Worm (Caenorhabditis elegans) whole organism, late embryonic: ENCODE data around the gene srbc-59.

Experiments
- K02D7.2 ChIP-seq: sonication (generic microtip); optimal IDR thresholded peaks from 2 replicates; lab custom pipeline; 2017; ENCODE audit warnings: mild to moderate bottlenecking, missing genetic modification characterization, missing compliant biosample characterization
- T23F11.4 ChIP-seq: fragments of 200-800 bp; sonication (Bioruptor generic); optimal IDR thresholded peaks from 2 replicates; lab custom pipeline; 2018; ENCODE audit warnings: mild to moderate bottlenecking, missing genetic modification characterization, missing compliant biosample characterization
- Y22D7AL.16 ChIP-seq: sonication (generic microtip); optimal IDR thresholded peaks from 2 replicates; lab custom pipeline; 2016; ENCODE audit warnings: missing genetic modification characterization, missing compliant biosample characterization
- ceh-2 ChIP-seq: sonication (generic microtip); optimal IDR thresholded peaks from 2 replicates; lab custom pipeline; 2016; ENCODE audit warnings: missing genotype, missing genetic modification characterization, missing compliant biosample characterization
- ceh-30 ChIP-seq: fragments of 150-350 bp; optimal IDR thresholded peaks from 2 replicates; lab custom pipeline; 2014; ENCODE audit warnings: missing biosample characterization, missing genetic modification characterization
- ceh-48 ChIP-seq: sonication (generic microtip); optimal IDR thresholded peaks from 2 replicates; lab custom pipeline; 2016; ENCODE audit warnings: missing genetic modification characterization, inconsistent platforms, missing compliant biosample characterization
- ceh-6 ChIP-seq: fragments of 200-800 bp; sonication (Bioruptor generic); optimal IDR thresholded peaks from 2 replicates; lab custom pipeline; 2018; ENCODE audit warnings: mild to moderate bottlenecking, missing genetic modification characterization, missing compliant biosample characterization
- ceh-9 ChIP-seq: sonication (generic microtip); optimal IDR thresholded peaks from 2 replicates; lab custom pipeline; 2016; ENCODE audit warnings: mild to moderate bottlenecking, missing genetic modification characterization, inconsistent platforms, missing compliant biosample characterization
- dve-1 ChIP-seq: sonication (generic microtip); optimal IDR thresholded peaks from 2 replicates; lab custom pipeline; 2017; ENCODE audit warnings: antibody characterized with exemption, mild to moderate bottlenecking, missing genetic modification characterization, missing compliant biosample characterization
- elt-2 ChIP-seq: sonication (generic microtip); optimal IDR thresholded peaks from 2 replicates; lab custom pipeline; 2016; ENCODE audit warnings: missing genetic modification reagents, missing genetic modification characterization, missing compliant biosample characterization
- fax-1 ChIP-seq: sonication (generic microtip); optimal IDR thresholded peaks from 2 replicates; lab custom pipeline; 2016; ENCODE audit warnings: missing genotype, missing genetic modification characterization, missing compliant biosample characterization
- fkh-10 ChIP-seq: fragments of 150-350 bp; optimal IDR thresholded peaks from 2 replicates; lab custom pipeline; 2014; ENCODE audit warnings: missing biosample characterization, missing genetic modification reagents, missing genetic modification characterization
- fkh-6 ChIP-seq: sonication (generic microtip); optimal IDR thresholded peaks from 2 replicates; lab custom pipeline; 2016; ENCODE audit warnings: missing genetic modification characterization, missing compliant biosample characterization
- gmeb-2 ChIP-seq: sonication (generic microtip); optimal IDR thresholded peaks from 2 replicates; lab custom pipeline; 2016; ENCODE audit warnings: missing genetic modification characterization, inconsistent platforms, missing compliant biosample characterization
- hlh-13 ChIP-seq: fragments of 200-800 bp; sonication (Bioruptor generic); optimal IDR thresholded peaks from 2 replicates; lab custom pipeline; 2018; ENCODE audit warnings: mild to moderate bottlenecking, missing genetic modification characterization, missing compliant biosample characterization
- hlh-15 ChIP-seq: sonication (generic microtip); optimal IDR thresholded peaks from 2 replicates; lab custom pipeline; 2016; ENCODE audit warnings: missing genetic modification characterization, missing compliant biosample characterization
- hlh-8 ChIP-seq: sonication (generic microtip); optimal IDR thresholded peaks from 2 replicates; lab custom pipeline; 2016; ENCODE audit warnings: missing genotype, missing genetic modification characterization, missing compliant biosample characterization
- lim-6 ChIP-seq: sonication (generic microtip); optimal IDR thresholded peaks from 2 replicates; lab custom pipeline; 2016; ENCODE audit warnings: missing genetic modification characterization, missing compliant biosample characterization
- mec-3 ChIP-seq: sonication (generic microtip); optimal IDR thresholded peaks from 2 replicates; lab custom pipeline; 2016; ENCODE audit warnings: borderline replicate concordance, missing genetic modification characterization, missing compliant biosample characterization
- nfya-1 ChIP-seq: sonication (generic microtip); optimal IDR thresholded peaks from 2 replicates; lab custom pipeline; 2017; ENCODE audit warnings: missing genetic modification characterization, mild to moderate bottlenecking, missing compliant biosample characterization, antibody characterized with exemption, moderate library complexity
- nhr-11 ChIP-seq: fragments of 150-350 bp; optimal IDR thresholded peaks from 2 replicates; lab custom pipeline; 2014; ENCODE audit warnings: missing biosample characterization, missing genetic modification characterization
- nhr-232 ChIP-seq: sonication (generic microtip); optimal IDR thresholded peaks from 2 replicates; lab custom pipeline; 2016; ENCODE audit warnings: missing genetic modification characterization, missing compliant biosample characterization
- npax-4 ChIP-seq: sonication (generic microtip); optimal IDR thresholded peaks from 2 replicates; lab custom pipeline; 2016; ENCODE audit warnings: missing genetic modification characterization, missing compliant biosample characterization
- odd-2 ChIP-seq: sonication (generic microtip); optimal IDR thresholded peaks from 2 replicates; lab custom pipeline; 2017; ENCODE audit warnings: antibody characterized with exemption, mild to moderate bottlenecking, missing genetic modification characterization, missing compliant biosample characterization
- pag-3 ChIP-seq: sonication (generic microtip); optimal IDR thresholded peaks from 2 replicates; lab custom pipeline; 2016; ENCODE audit warnings: missing compliant biosample characterization, missing genetic modification characterization, borderline replicate concordance
- pha-2 ChIP-seq: sonication (generic microtip); optimal IDR thresholded peaks from 2 replicates; lab custom pipeline; 2017; ENCODE audit warnings: mild to moderate bottlenecking, missing genetic modification characterization, missing compliant biosample characterization
- pha-4 ChIP-seq: fragments of 150-350 bp; optimal IDR thresholded peaks from 2 replicates; lab custom pipeline; 2018; ENCODE audit warnings: missing biosample characterization, missing genetic modification reagents, missing genetic modification characterization
- pqm-1 ChIP-seq: sonication (generic microtip); optimal IDR thresholded peaks from 2 replicates; lab custom pipeline; 2016; ENCODE audit warnings: missing genetic modification characterization, missing compliant biosample characterization
- ref-2 ChIP-seq: sonication (generic microtip); optimal IDR thresholded peaks from 2 replicates; lab custom pipeline; 2016; ENCODE audit warnings: missing genetic modification characterization, missing compliant biosample characterization
- rnt-1 ChIP-seq: sonication (generic microtip); optimal IDR thresholded peaks from 2 replicates; lab custom pipeline; 2016; ENCODE audit warnings: missing genetic modification characterization, missing compliant biosample characterization
- sdc-2 ChIP-seq: sonication (generic microtip); optimal IDR thresholded peaks from 2 replicates; lab custom pipeline; 2016; ENCODE audit warnings: missing genotype, missing genetic modification characterization, missing compliant biosample characterization
- syd-9 ChIP-seq: sonication (generic microtip); optimal IDR thresholded peaks from 2 replicates; lab custom pipeline; 2016; ENCODE audit warnings: mild to moderate bottlenecking, missing genetic modification characterization, moderate library complexity, missing compliant biosample characterization
- tbx-7 ChIP-seq: sonication (generic microtip); optimal IDR thresholded peaks from 2 replicates; lab custom pipeline; 2016; ENCODE audit warnings: missing genotype, missing genetic modification characterization, missing compliant biosample characterization
- unc-3 ChIP-seq, 2 experiments: fragments of 200-800 bp in 1 of 2; sonication (Bioruptor generic) in 1 of 2; sonication (generic microtip) in 1 of 2; conservative IDR thresholded peaks in 1 of 2; optimal IDR thresholded peaks in 1 of 2; 2 replicates each; pipeline versions ENCODE4 v1.3.6 to Lab custom; 2016 to 2022; ENCODE audit warnings: missing compliant biosample characterization in 2 of 2, missing genetic modification characterization in 2 of 2, missing genetic modification reagents in 1 of 2
- unc-55 ChIP-seq: sonication (generic microtip); optimal IDR thresholded peaks from 2 replicates; lab custom pipeline; 2017; ENCODE audit warnings: missing biosample characterization, missing genetic modification reagents, missing genetic modification characterization
- zip-5 ChIP-seq: sonication (generic microtip); optimal IDR thresholded peaks from 2 replicates; lab custom pipeline; 2016; ENCODE audit warnings: missing genetic modification characterization, missing compliant biosample characterization
- ztf-16 ChIP-seq: sonication (generic microtip); optimal IDR thresholded peaks from 2 replicates; lab custom pipeline; 2017; ENCODE audit warnings: missing genetic modification characterization, missing compliant biosample characterization

Gene srbc-59

DNA sequence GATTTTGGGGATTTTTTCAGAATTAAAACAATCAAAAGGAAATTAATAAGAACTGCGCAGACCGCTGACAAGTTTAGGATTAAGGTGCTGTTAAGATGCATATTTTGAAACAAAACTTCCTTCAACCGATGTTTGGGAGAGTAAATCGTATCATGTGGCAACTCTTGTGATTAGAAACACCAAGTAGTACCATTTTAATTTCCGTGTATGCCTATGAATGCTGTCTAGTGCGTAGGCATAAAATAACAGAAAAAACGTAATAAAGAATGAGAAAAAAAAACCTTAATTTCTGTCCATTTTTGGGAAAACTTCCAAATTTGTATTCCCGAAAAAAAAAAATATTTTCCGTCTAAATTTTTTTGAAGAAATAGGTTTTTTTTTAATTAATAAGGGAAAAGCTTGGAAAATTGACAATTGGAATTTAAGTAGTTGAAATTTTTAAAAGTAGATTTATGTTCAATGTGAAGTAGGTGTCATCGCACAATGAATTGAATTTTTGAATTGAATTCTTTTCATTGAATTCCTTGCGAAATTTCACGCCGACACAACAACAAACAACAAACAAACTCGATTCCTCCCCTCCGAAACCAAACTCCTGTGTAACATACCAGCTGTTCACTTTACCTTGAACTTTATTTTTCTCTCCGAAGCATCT lies 25.6 kb upstream of the srbc-59 start, which contains the start of the genes str-262 and srp-1:
Gene str-262, minus strand, starts transcription at position 101 of the 655 bp plus-strand sequence.
Gene srp-1, plus strand, starts transcription at position 605 of the 655 bp plus-strand sequence.
- TF ChIP-seq K02D7.2 (no peak), mec-3 (tag; lab: Kevin White, UChicago) (no peak), zip-5 (tag; lab: Kevin White, UChicago) (no peak), ceh-48 (tag; lab: Kevin White, UChicago) (no peak), pha-2 (no peak), hlh-13 (GFP tag; lab: Kevin White, UChicago) (no peak), ceh-30 (tag; lab: Kevin White, UChicago) (no peak), unc-3 (GFP tag; conservative IDR thresholded peaks at IDR 0.05; lab: Robert Waterston, UW) (no peak), unc-3 (tag; optimal IDR thresholded peaks at IDR 0.05; lab: Kevin White, UChicago) (no peak), unc-55 (GFP tag; lab: Kevin White, UChicago) (no peak), fkh-6 (tag; lab: Kevin White, UChicago) (no peak), nhr-11 (tag; lab: Kevin White, UChicago) (no peak), nhr-232 (tag; lab: Kevin White, UChicago) (no peak)

DNA sequence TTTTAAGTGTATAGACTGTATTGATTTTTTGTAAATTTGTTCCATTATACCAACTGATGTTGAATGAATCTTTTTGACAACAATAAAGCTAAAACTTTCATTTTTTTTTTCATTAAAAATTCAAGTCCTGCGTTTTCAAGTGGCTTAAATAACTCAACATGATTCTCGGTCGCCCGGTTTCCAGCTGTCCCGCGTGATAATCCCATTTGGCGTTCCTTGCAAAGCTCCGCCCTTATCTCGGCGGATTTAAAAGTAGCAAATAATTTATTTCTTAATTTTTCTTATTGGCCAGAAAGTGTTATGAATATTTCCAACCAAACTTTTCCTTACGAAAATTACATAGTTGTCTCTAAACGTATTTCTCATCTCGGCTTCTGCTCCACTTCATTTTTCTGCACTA lies 22.3 kb upstream of the srbc-59 start, which contains the start of gene str-20:
Gene str-20, plus strand, starts transcription at position 301 of the 400 bp plus-strand sequence.
- TF ChIP-seq nfya-1 (tag; lab: Kevin White, UChicago) (no peak), fax-1 (tag; lab: Kevin White, UChicago) (no peak), ztf-16 (tag; lab: Kevin White, UChicago) (no peak), pqm-1 (tag; lab: Kevin White, UChicago) (no peak), dve-1 (tag; lab: Kevin White, UChicago) (no peak), T23F11.4 (GFP tag; lab: Kevin White, UChicago) (no peak), ceh-2 (tag; lab: Kevin White, UChicago) (no peak), hlh-15 (tag; lab: Kevin White, UChicago) (no peak), Y22D7AL.16 (no peak), sdc-2 (tag; lab: Kevin White, UChicago) (no peak), pag-3 (tag; lab: Kevin White, UChicago) (no peak), gmeb-2 (tag; lab: Kevin White, UChicago) (no peak), fkh-10 (GFP tag; lab: Kevin White, UChicago) (no peak), elt-2 (no peak), npax-4 (tag; lab: Kevin White, UChicago) (no peak), pha-4 (tag; lab: Kevin White, UChicago) (no peak)

DNA sequence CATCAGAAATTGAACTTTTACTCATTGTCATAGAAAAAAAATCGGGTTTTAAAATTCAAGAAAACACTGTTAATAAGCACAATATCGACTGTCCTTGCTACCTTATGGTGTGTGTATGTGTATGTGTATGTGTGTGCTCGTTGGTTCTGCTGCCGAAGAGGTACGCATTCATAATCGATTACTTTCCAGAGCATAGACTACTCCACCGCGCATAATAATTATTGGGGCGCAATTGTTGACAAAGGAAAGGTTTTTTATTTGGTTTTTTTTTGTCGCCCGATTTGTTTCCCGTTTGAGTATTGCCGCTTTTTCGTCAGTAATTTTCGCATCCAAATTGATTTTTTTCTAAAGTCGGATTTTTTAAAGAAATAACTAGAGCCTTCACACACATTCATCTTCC lies 17.2 kb upstream of the srbc-59 start, which contains the start of gene C05E4.15:
Gene C05E4.15, minus strand, starts transcription at position 101 of the 400 bp plus-strand sequence.
- TF ChIP-seq syd-9, result no peak

DNA sequence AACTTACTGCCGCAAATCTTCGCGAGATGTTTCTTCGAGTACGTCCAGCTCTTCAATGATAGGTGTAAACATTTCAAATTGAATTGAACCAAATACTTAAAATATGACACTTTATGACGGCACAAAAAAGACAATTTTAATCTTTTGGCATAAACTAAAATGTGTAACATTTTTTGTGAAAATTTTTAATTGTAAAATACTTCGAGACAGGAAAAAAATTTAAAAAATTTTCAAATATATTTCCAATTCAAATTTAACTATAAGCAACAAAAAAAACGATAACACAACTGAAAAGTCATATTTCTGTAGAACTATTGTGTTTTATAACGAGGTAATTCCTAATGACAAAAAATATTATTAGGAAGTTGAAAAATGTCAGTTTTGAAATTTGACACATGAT lies 16.6 kb upstream of the srbc-59 start, which contains the start of gene C05E4.12:
Gene C05E4.12, minus strand, starts transcription at position 101 of the 400 bp plus-strand sequence.
- TF ChIP-seq pqm-1 (tag; lab: Kevin White, UChicago), result no peak
- no peak for TF ChIP-seq lim-6
- no peak for TF ChIP-seq ceh-9 (tag; lab: Kevin White, UChicago)
- TF ChIP-seq dve-1 (tag; lab: Kevin White, UChicago), result no peak
- no peak for TF ChIP-seq ceh-6 (GFP tag; lab: Kevin White, UChicago)
- no peak for TF ChIP-seq ceh-30 (tag; lab: Kevin White, UChicago)
- TF ChIP-seq ceh-48 (tag; lab: Kevin White, UChicago), result no peak

DNA sequence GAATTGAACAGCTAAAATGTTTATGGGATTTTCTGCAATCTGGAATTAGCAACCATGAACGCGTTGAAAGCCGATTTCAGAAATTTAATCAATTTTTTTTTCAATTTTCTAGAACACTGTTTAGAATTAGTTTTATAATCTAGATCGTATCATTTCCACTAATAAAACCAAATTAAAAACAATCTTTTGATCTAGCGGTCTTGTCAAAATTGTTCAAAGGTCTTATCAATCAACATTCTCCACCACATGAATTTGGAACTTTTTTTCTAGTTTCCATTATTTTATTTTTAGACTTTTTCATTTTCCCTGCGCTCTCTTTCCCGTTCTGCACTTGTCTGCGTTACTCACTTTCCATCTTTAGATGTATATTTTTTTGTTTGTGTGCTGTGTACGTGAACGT lies 16.1 kb upstream of the srbc-59 start, which contains the start of gene srp-2:
Gene srp-2, plus strand, starts transcription at position 301 of the 400 bp plus-strand sequence.
- no peak for TF ChIP-seq odd-2 (tag; lab: Kevin White, UChicago)
- TF ChIP-seq pqm-1 (tag; lab: Kevin White, UChicago), result no peak
- TF ChIP-seq hlh-8 (tag; lab: Kevin White, UChicago), result no peak
- no peak for TF ChIP-seq ztf-16 (tag; lab: Kevin White, UChicago)
- no peak for TF ChIP-seq mec-3 (tag; lab: Kevin White, UChicago)
- no peak for TF ChIP-seq tbx-7
- TF ChIP-seq rnt-1 (tag; lab: Kevin White, UChicago), result no peak
- no peak for TF ChIP-seq sdc-2 (tag; lab: Kevin White, UChicago)
- TF ChIP-seq ref-2, result no peak
- TF ChIP-seq, all 69 proteins: peak for 0
